Fruit fly (Drosophila melanogaster) whole organism, wandering third instar larva: ENCODE results near the gene CG5953.

Source experiments
- CG32264 ChIP-seq: fragments of 200-800 bp; sonication (Bioruptor generic); optimal IDR thresholded peaks from 2 replicates; lab custom pipeline; 2016; ENCODE audit warnings: missing biosample characterization, missing genetic modification characterization
- CG9705 ChIP-seq: fragments of 200-800 bp; sonication (Bioruptor generic); optimal IDR thresholded peaks from 2 replicates; lab custom pipeline; 2018; ENCODE audit warnings: missing biosample characterization, mild to moderate bottlenecking, missing genetic modification characterization
- CrebA ChIP-seq: fragments of 200-800 bp; sonication (Bioruptor generic); optimal IDR thresholded peaks from 2 replicates; lab custom pipeline; 2016; ENCODE audit warnings: missing biosample characterization, mild to moderate bottlenecking, missing genetic modification characterization, borderline replicate concordance
- Dfd ChIP-seq: fragments of >200 bp; optimal IDR thresholded peaks from 2 replicates; lab custom pipeline; 2017; ENCODE audit warnings: missing biosample characterization, missing genetic modification characterization
- GATAd ChIP-seq: sonication (Bioruptor generic); optimal IDR thresholded peaks from 2 replicates; lab custom pipeline; 2016; ENCODE audit warnings: missing biosample characterization, missing genetic modification characterization
- HLH106 ChIP-seq: fragments of 200-800 bp; optimal IDR thresholded peaks from 3 replicates; lab custom pipeline; 2019; ENCODE audit warnings: missing biosample characterization, mild to moderate bottlenecking, missing genetic modification characterization, moderate library complexity
- Hnf4 ChIP-seq: fragments of 200-800 bp; sonication (Bioruptor generic); optimal IDR thresholded peaks from 2 replicates; lab custom pipeline; 2016; ENCODE audit warnings: missing biosample characterization, mild to moderate bottlenecking, missing genetic modification characterization
- Hr78 ChIP-seq: fragments of >200 bp; optimal IDR thresholded peaks from 2 replicates; lab custom pipeline; 2017; ENCODE audit warnings: missing biosample characterization, missing genetic modification characterization
- Hr83 ChIP-seq: fragments of 200-300 bp; sonication (Bioruptor generic); optimal IDR thresholded peaks from 2 replicates; lab custom pipeline; 2016; ENCODE audit warnings: missing biosample characterization, mild to moderate bottlenecking, missing genetic modification characterization, moderate library complexity; ENCODE audit not compliant: poor library complexity, severe bottlenecking
- Jra ChIP-seq: sonication (Bioruptor generic); optimal IDR thresholded peaks from 2 replicates; lab custom pipeline; 2016; ENCODE audit warnings: missing biosample characterization, missing genetic modification characterization
- Mio ChIP-seq: sonication (Bioruptor generic); optimal IDR thresholded peaks from 2 replicates; lab custom pipeline; 2016; ENCODE audit warnings: missing biosample characterization, missing genetic modification characterization
- Myc ChIP-seq: fragments of >200 bp; optimal IDR thresholded peaks from 2 replicates; lab custom pipeline; 2017
- OdsH ChIP-seq: fragments of 200-800 bp; sonication (Bioruptor generic); optimal IDR thresholded peaks from 2 replicates; lab custom pipeline; 2016; ENCODE audit warnings: missing biosample characterization, mild to moderate bottlenecking, missing genetic modification characterization
- Rel ChIP-seq, 2 experiments: fragments of 200-800 bp; sonication (Bioruptor generic) in 1 of 2; optimal IDR thresholded peaks; 2 replicates in 1 of 2; 3 replicates in 1 of 2; lab custom pipeline; 2016 to 2019; ENCODE audit warnings: mild to moderate bottlenecking in 2 of 2, missing biosample characterization in 2 of 2, missing genetic modification characterization in 2 of 2, moderate library complexity in 1 of 2
- Sp1 ChIP-seq: fragments of 200-800 bp; sonication (Bioruptor generic); optimal IDR thresholded peaks from 3 replicates; lab custom pipeline; 2019; ENCODE audit warnings: missing biosample characterization, mild to moderate bottlenecking, missing genetic modification characterization, moderate library complexity
- br ChIP-seq: fragments of 200-800 bp; sonication (Bioruptor generic); optimal IDR thresholded peaks from 2 replicates; lab custom pipeline; 2016; ENCODE audit warnings: missing biosample characterization, missing genetic modification characterization
- brk ChIP-seq: fragments of 200-800 bp; sonication (Bioruptor generic); optimal IDR thresholded peaks from 2 replicates; lab custom pipeline; 2016; ENCODE audit warnings: missing biosample characterization, mild to moderate bottlenecking, missing genetic modification characterization
- dl ChIP-seq, 2 experiments: fragments of 175-275, 200-275 bp in 1 of 2; fragments of 200-275 bp in 1 of 2; sonication (Bioruptor generic); optimal IDR thresholded peaks; lab custom pipeline; 2018; ENCODE audit warnings: mild to moderate bottlenecking in 2 of 2, missing biosample characterization in 2 of 2, missing genetic modification characterization in 2 of 2, moderate library complexity in 2 of 2; ENCODE audit not compliant: partially characterized antibody in 2 of 2, insufficient read depth in 1 of 2
- dmrt93B ChIP-seq: fragments of 200-800 bp; sonication (Bioruptor generic); optimal IDR thresholded peaks from 2 replicates; lab custom pipeline; 2018; ENCODE audit warnings: missing biosample characterization, mild to moderate bottlenecking, missing genetic modification characterization
- dsf ChIP-seq: sonication (Bioruptor generic); optimal IDR thresholded peaks from 2 replicates; lab custom pipeline; 2016; ENCODE audit warnings: missing biosample characterization, missing genetic modification characterization, borderline replicate concordance
- ey ChIP-seq: fragments of 200-800 bp; sonication (Bioruptor generic); optimal IDR thresholded peaks from 2 replicates; lab custom pipeline; 2016; ENCODE audit warnings: missing biosample characterization, missing genetic modification characterization
- foxo ChIP-seq, 2 experiments: fragments of 200-800 bp; sonication (Bioruptor generic); optimal IDR thresholded peaks; 2 replicates in 1 of 2; 3 replicates in 1 of 2; lab custom pipeline; 2016 to 2017; ENCODE audit warnings: missing biosample characterization in 2 of 2, missing genetic modification characterization in 2 of 2
- fru ChIP-seq: fragments of 200-800 bp; sonication (Bioruptor generic); optimal IDR thresholded peaks from 3 replicates; lab custom pipeline; 2016; ENCODE audit warnings: missing biosample characterization, mild to moderate bottlenecking, missing genetic modification characterization
- h ChIP-seq: fragments of 200-800 bp; sonication (Bioruptor generic); optimal IDR thresholded peaks from 3 replicates; lab custom pipeline; 2016; ENCODE audit warnings: missing biosample characterization, mild to moderate bottlenecking, missing genetic modification characterization
- jim ChIP-seq: fragments of 175-275, 200-325 bp; sonication (Bioruptor generic); optimal IDR thresholded peaks from 2 replicates; lab custom pipeline; 2016; ENCODE audit warnings: missing biosample characterization, mild to moderate bottlenecking, missing genetic modification characterization
- lola ChIP-seq: fragments of >200 bp; optimal IDR thresholded peaks from 2 replicates; lab custom pipeline; 2017; ENCODE audit warnings: missing biosample characterization, missing genetic modification characterization
- pan ChIP-seq: fragments of >200 bp; optimal IDR thresholded peaks from 2 replicates; lab custom pipeline; 2017
- psq ChIP-seq: fragments of 200-800 bp; sonication (Bioruptor generic); optimal IDR thresholded peaks from 3 replicates; lab custom pipeline; 2017; ENCODE audit warnings: missing biosample characterization, mild to moderate bottlenecking, missing genetic modification characterization, moderate library complexity
- rgr ChIP-seq: fragments of 200-800 bp; sonication (Bioruptor generic); optimal IDR thresholded peaks from 3 replicates; lab custom pipeline; 2016; ENCODE audit warnings: missing biosample characterization, mild to moderate bottlenecking, missing genetic modification characterization
- sage ChIP-seq: fragments of 200-800 bp; sonication (Bioruptor generic); optimal IDR thresholded peaks from 2 replicates; lab custom pipeline; 2016; ENCODE audit warnings: missing biosample characterization, mild to moderate bottlenecking, missing genetic modification characterization
- sv ChIP-seq: fragments of 200-800 bp; sonication (Bioruptor generic); optimal IDR thresholded peaks from 3 replicates; lab custom pipeline; 2016; ENCODE audit warnings: missing biosample characterization, missing genetic modification characterization
- tai ChIP-seq: sonication (Bioruptor generic); optimal IDR thresholded peaks from 2 replicates; lab custom pipeline; 2016; ENCODE audit warnings: missing biosample characterization, missing genetic modification characterization
- usp ChIP-seq: fragments of >200 bp; optimal IDR thresholded peaks from 2 replicates; lab custom pipeline; 2017; ENCODE audit warnings: missing biosample characterization, missing genetic modification characterization
- woc ChIP-seq: sonication (Bioruptor generic); optimal IDR thresholded peaks from 2 replicates; lab custom pipeline; 2016; ENCODE audit warnings: missing biosample characterization, mild to moderate bottlenecking, missing genetic modification characterization

CG5953 gene

DNA sequence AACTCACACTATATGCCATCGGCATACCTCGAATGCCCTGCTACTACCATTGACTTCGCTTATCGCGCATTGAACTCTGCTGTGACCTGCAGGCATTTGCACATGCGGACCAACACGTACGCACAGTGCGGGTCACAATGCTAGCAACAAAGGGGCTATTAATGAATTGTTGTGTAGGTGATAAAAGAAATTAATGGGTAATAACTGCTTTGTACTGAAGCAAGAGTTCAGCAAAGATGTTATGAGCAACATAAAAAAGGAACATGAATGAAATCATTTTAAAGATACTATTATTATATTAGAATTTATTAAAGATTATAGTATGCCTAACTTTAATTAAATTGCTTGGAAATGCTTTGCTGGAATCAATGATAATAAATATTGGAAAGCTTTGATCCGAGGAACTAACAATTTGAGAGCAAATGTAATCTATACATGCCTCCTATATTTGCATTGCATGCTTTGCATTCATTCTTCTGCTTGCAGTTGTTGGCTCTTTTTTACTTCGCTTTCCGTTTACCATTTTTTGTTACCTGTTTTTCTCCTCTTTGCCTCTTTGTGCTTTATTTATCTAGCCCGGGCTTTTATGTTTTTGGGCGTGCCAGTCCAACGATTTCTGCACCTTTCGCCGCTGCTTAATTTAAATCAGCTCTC lies 29.7 kb downstream of the CG5953 start (continued):
- no peak for TF ChIP-seq CG32264
- TF ChIP-seq dl (GFP tag; optimal IDR thresholded peaks at IDR 0.05; lab: Kevin White, UChicago; ENCODE audit: insufficient read depth in 1 of 2, partially characterized antibody in 2 of 2) = no peak
- TF ChIP-seq sv = no peak

dm6 chr2L:16501366-16501765 lies 31.3 kb downstream of the CG5953 start:
- no peak for TF ChIP-seq OdsH (GFP tag; lab: Kevin White, UChicago)
- TF ChIP-seq usp (GFP tag; lab: Kevin White, UChicago) = no peak
- no peak for TF ChIP-seq CrebA (GFP tag; lab: Kevin White, UChicago)
- TF ChIP-seq Hr78 (GFP tag; lab: Kevin White, UChicago) = no peak
- no peak for TF ChIP-seq Hr83 (GFP tag; lab: Kevin White, UChicago)
- no peak for TF ChIP-seq woc (GFP tag; lab: Kevin White, UChicago)
- no peak for TF ChIP-seq Hnf4 (GFP tag; lab: Kevin White, UChicago)
- TF ChIP-seq dsf (GFP tag; lab: Kevin White, UChicago) = no peak
- no peak for TF ChIP-seq Mio (GFP tag; lab: Kevin White, UChicago)

DNA sequence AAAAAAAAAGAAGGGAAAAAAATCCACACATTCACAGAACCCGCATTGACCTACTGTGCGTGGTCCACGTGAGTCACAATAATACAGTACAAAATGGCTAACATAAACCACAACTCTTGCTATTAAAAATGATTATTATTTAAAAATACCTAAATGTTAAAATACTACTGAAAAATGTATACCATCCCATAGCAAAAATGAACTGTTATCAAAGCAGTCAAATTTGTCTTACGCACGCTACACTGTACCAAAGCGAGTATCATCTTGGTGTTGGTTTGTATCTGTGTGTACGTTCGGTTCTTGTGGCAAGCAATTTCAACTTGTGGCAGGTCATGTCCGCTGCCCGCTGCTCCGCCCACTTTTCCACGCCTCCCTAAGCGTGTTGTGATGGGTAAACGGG lies 32.2 kb downstream of the CG5953 start:
- TF ChIP-seq brk (GFP tag; lab: Kevin White, UChicago) = peak; percentile 62
- peak; percentile 84 for TF ChIP-seq rgr
- TF ChIP-seq dmrt93B (GFP tag; lab: Kevin White, UChicago) = peak; percentile 28
- TF ChIP-seq ey (GFP tag; lab: Kevin White, UChicago) = peak; percentile 85
- TF ChIP-seq CG32264 = no peak
- peak; percentile 21 for TF ChIP-seq CG9705 (GFP tag; lab: Kevin White, UChicago)
- peak; percentile 43 for TF ChIP-seq woc (GFP tag; lab: Kevin White, UChicago)
- peak; percentile 80 for TF ChIP-seq h (GFP tag; lab: Kevin White, UChicago)
- TF ChIP-seq Myc (lab: Kevin White, UChicago) = no peak
- TF ChIP-seq OdsH (GFP tag; lab: Kevin White, UChicago) = peak; percentile 76
- TF ChIP-seq pan = no peak
- peak; percentile 84 for TF ChIP-seq fru (GFP tag; lab: Kevin White, UChicago)
- no peak for TF ChIP-seq Dfd
- peak; percentile 89 for TF ChIP-seq sv
- TF ChIP-seq Jra = peak; percentile 67
- no peak for TF ChIP-seq Rel (GFP tag; optimal IDR thresholded peaks at IDR 0.05; lab: Kevin White, UChicago)
- TF ChIP-seq Rel (tag; optimal IDR thresholded peaks at IDR 0.05; lab: Kevin White, UChicago) = peak; percentile 45
- TF ChIP-seq Hnf4 (GFP tag; lab: Kevin White, UChicago) = peak; percentile 81
- TF ChIP-seq sage (GFP tag; lab: Kevin White, UChicago) = peak; percentile 43
- no peak for TF ChIP-seq lola (GFP tag; lab: Kevin White, UChicago)
- peak; percentile 74 for TF ChIP-seq HLH106
- TF ChIP-seq foxo (GFP tag; optimal IDR thresholded peaks at IDR 0.05; lab: Kevin White, UChicago) = peak in 1 of 2 experiments; percentile 90
- no peak for TF ChIP-seq CrebA (GFP tag; lab: Kevin White, UChicago)
- peak; percentile 79 for TF ChIP-seq psq
- TF ChIP-seq jim (GFP tag; lab: Kevin White, UChicago) = no peak
- TF ChIP-seq tai (GFP tag; lab: Kevin White, UChicago) = peak; percentile 34
- TF ChIP-seq Sp1 (GFP tag; lab: Kevin White, UChicago) = peak; percentile 83
- TF ChIP-seq br (GFP tag; lab: Kevin White, UChicago) = peak; percentile 82
- TF ChIP-seq usp (GFP tag; lab: Kevin White, UChicago) = no peak

DNA sequence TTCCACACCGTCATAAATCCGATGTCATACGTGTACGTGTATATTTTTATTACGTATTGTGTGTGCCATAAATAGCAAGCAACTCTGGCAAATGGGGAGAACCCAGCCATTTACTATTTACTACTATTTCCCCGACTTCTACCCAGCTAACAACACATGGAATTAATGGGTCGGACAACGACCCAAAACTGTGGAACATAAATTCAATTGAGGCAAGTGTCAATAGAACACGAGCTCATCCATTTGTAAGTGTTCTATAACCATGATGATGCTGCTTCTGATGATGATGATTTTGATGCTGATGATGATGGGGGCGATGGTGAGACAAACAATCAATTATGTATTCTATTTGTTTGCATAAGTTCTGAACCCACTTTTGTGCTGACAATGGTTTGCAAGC lies 33.1 kb downstream of the CG5953 start:
- TF ChIP-seq foxo (GFP tag; optimal IDR thresholded peaks at IDR 0.05; lab: Kevin White, UChicago) (no peak), GATAd (no peak), CrebA (GFP tag; lab: Kevin White, UChicago) (no peak), Dfd (no peak), Hnf4 (GFP tag; lab: Kevin White, UChicago) (no peak), br (GFP tag; lab: Kevin White, UChicago) (no peak), jim (GFP tag; lab: Kevin White, UChicago) (no peak), pan (no peak), dmrt93B (GFP tag; lab: Kevin White, UChicago) (no peak)
